Worm (Caenorhabditis elegans) whole organism, L2 larva: ENCODE measurements around the gene zer-1.

Experiments
- F13H6.1 ChIP-seq: sonication (generic microtip); optimal IDR thresholded peaks from 2 replicates; lab custom pipeline; 2016; ENCODE audit warnings: missing genetic modification characterization, missing compliant biosample characterization
- ZK546.5 ChIP-seq: sonication (generic microtip); optimal IDR thresholded peaks from 2 replicates; lab custom pipeline; 2017; ENCODE audit warnings: missing biosample characterization, missing genetic modification characterization
- alr-1 ChIP-seq: fragments of 150-350 bp; optimal IDR thresholded peaks from 2 replicates; lab custom pipeline; 2014; ENCODE audit warnings: missing biosample characterization, missing genetic modification characterization
- aly-2 ChIP-seq: fragments of 150-350 bp; optimal IDR thresholded peaks from 2 replicates; lab custom pipeline; 2014; ENCODE audit warnings: missing biosample characterization, missing genetic modification characterization
- ama-1 ChIP-seq: fragments of 150-350 bp; optimal IDR thresholded peaks from 2 replicates; lab custom pipeline; 2018; ENCODE audit warnings: inconsistent platforms
- blmp-1 ChIP-seq: sonication (generic microtip); optimal IDR thresholded peaks from 2 replicates; lab custom pipeline; 2017; ENCODE audit warnings: missing genetic modification characterization, mild to moderate bottlenecking, missing compliant biosample characterization, antibody characterized with exemption, moderate library complexity; ENCODE audit not compliant: insufficient read depth
- ceh-16 ChIP-seq: fragments of 150-350 bp; optimal IDR thresholded peaks from 2 replicates; lab custom pipeline; 2014; ENCODE audit warnings: missing biosample characterization, missing genetic modification characterization
- dmd-4 ChIP-seq: sonication (generic microtip); optimal IDR thresholded peaks from 2 replicates; lab custom pipeline; 2017; ENCODE audit warnings: missing biosample characterization, missing genetic modification characterization
- egl-27 ChIP-seq: sonication (generic microtip); optimal IDR thresholded peaks from 3 replicates; lab custom pipeline; 2017; ENCODE audit warnings: missing biosample characterization, missing genetic modification reagents, missing genetic modification characterization
- elt-1 ChIP-seq: fragments of 150-350 bp; optimal IDR thresholded peaks from 2 replicates; lab custom pipeline; 2014; ENCODE audit warnings: missing biosample characterization, missing genetic modification characterization
- fos-1 ChIP-seq: fragments of 150-350 bp; optimal IDR thresholded peaks from 2 replicates; lab custom pipeline; 2014; ENCODE audit warnings: missing biosample characterization, missing genetic modification characterization
- lin-11 ChIP-seq: fragments of 150-350 bp; sonication (generic microtip); optimal IDR thresholded peaks from 2 replicates; lab custom pipeline; 2014; ENCODE audit warnings: missing biosample characterization, missing genetic modification characterization, inconsistent platforms, mixed read lengths
- lin-13 ChIP-seq: fragments of 150-350 bp; optimal IDR thresholded peaks from 2 replicates; lab custom pipeline; 2014; ENCODE audit warnings: missing biosample characterization, missing genetic modification reagents, missing genetic modification characterization
- lsy-2 ChIP-seq, 2 experiments: fragments of 150-350 bp in 1 of 2; sonication (generic microtip) in 1 of 2; optimal IDR thresholded peaks; 2 replicates each; lab custom pipeline; 2014 to 2017; ENCODE audit warnings: missing biosample characterization in 2 of 2, missing genetic modification characterization in 2 of 2
- mab-5 ChIP-seq: fragments of 150-350 bp; optimal IDR thresholded peaks from 2 replicates; lab custom pipeline; 2014; ENCODE audit warnings: missing biosample characterization, missing genetic modification characterization
- mbf-1 ChIP-seq: sonication (generic microtip); optimal IDR thresholded peaks from 2 replicates; lab custom pipeline; 2017; ENCODE audit warnings: missing biosample characterization, missing genetic modification characterization
- mdl-1 ChIP-seq, 2 experiments: fragments of 150-350 bp in 1 of 2; sonication (generic microtip) in 1 of 2; optimal IDR thresholded peaks; 2 replicates each; lab custom pipeline; 2017; ENCODE audit warnings: missing biosample characterization in 2 of 2, missing genetic modification characterization in 2 of 2
- nhr-10 ChIP-seq: sonication (generic microtip); optimal IDR thresholded peaks from 2 replicates; lab custom pipeline; 2017; ENCODE audit warnings: missing biosample characterization, missing genetic modification characterization
- nhr-11 ChIP-seq: fragments of 150-350 bp; optimal IDR thresholded peaks from 2 replicates; lab custom pipeline; 2014; ENCODE audit warnings: missing biosample characterization, missing genetic modification characterization
- nhr-12 ChIP-seq: fragments of 150-350 bp; optimal IDR thresholded peaks from 2 replicates; lab custom pipeline; 2014; ENCODE audit warnings: missing biosample characterization, missing genetic modification characterization
- nhr-129 ChIP-seq: fragments of 150-350 bp; optimal IDR thresholded peaks from 2 replicates; lab custom pipeline; 2014; ENCODE audit warnings: missing biosample characterization, missing genetic modification characterization
- nhr-21 ChIP-seq: fragments of 150-350 bp; optimal IDR thresholded peaks from 2 replicates; lab custom pipeline; 2014; ENCODE audit warnings: missing biosample characterization, missing genetic modification characterization
- nhr-23 ChIP-seq: fragments of 150-350 bp; optimal IDR thresholded peaks from 2 replicates; lab custom pipeline; 2014; ENCODE audit warnings: missing biosample characterization, missing genetic modification reagents, missing genetic modification characterization
- nhr-237 ChIP-seq: fragments of 150-350 bp; optimal IDR thresholded peaks from 2 replicates; lab custom pipeline; 2014; ENCODE audit warnings: missing biosample characterization, missing genetic modification characterization
- peb-1 ChIP-seq: fragments of 150-350 bp; optimal IDR thresholded peaks from 2 replicates; lab custom pipeline; 2014; ENCODE audit warnings: missing biosample characterization, missing genetic modification characterization
- sem-4 ChIP-seq: fragments of 150-350 bp; optimal IDR thresholded peaks from 2 replicates; lab custom pipeline; 2014; ENCODE audit warnings: missing biosample characterization, missing genetic modification reagents, missing genetic modification characterization
- skn-1 ChIP-seq: sonication (generic microtip); optimal IDR thresholded peaks from 2 replicates; lab custom pipeline; 2017; ENCODE audit warnings: missing biosample characterization, missing genetic modification characterization
- sma-3 ChIP-seq: sonication (generic microtip); optimal IDR thresholded peaks from 2 replicates; lab custom pipeline; 2016; ENCODE audit warnings: missing genetic modification reagents, missing genetic modification characterization, missing compliant biosample characterization
- sma-9 ChIP-seq, 2 experiments: fragments of 150-350 bp in 1 of 2; sonication (generic microtip) in 1 of 2; optimal IDR thresholded peaks; 2 replicates each; lab custom pipeline; 2014 to 2016; ENCODE audit warnings: missing genetic modification characterization in 2 of 2, mild to moderate bottlenecking in 1 of 2, missing biosample characterization in 1 of 2, missing compliant biosample characterization in 1 of 2, missing genetic modification reagents in 1 of 2, moderate library complexity in 1 of 2
- unc-39 ChIP-seq: fragments of 150-350 bp; optimal IDR thresholded peaks from 2 replicates; lab custom pipeline; 2014; ENCODE audit warnings: missing biosample characterization, missing genetic modification characterization
- unc-55 ChIP-seq: fragments of 150-350 bp; sonication (generic microtip); optimal IDR thresholded peaks from 3 replicates; lab custom pipeline; 2014; ENCODE audit warnings: missing biosample characterization, missing genetic modification reagents, missing genetic modification characterization
- ztf-1 ChIP-seq: fragments of 200-800 bp; sonication (Bioruptor generic); conservative IDR thresholded peaks from 2 replicates; pipeline ENCODE4 v1.3.6; 2022; ENCODE audit warnings: missing genetic modification characterization, missing compliant biosample characterization
- ztf-11 ChIP-seq: sonication (generic microtip); optimal IDR thresholded peaks from 2 replicates; lab custom pipeline; 2017; ENCODE audit warnings: missing biosample characterization, missing genetic modification characterization

The zer-1 gene

ce11 chrIII:887874-888299 is 1.3 kb upstream of the zer-1 start (continued):
- TF ChIP-seq nhr-129 (peak; percentile 73), ztf-1 (GFP tag; lab: Robert Waterston, UW) (no peak), elt-1 (tag; lab: Kevin White, UChicago) (no peak)
- TF ChIP-seq, all 48 proteins: peak for 21

ce11 chrIII:883595-883994 is 3.0 kb downstream of the zer-1 start:
- TF ChIP-seq lin-13 (GFP tag; lab: Kevin White, UChicago) = no peak

ce11 chrIII:881460-881859 is 5.1 kb downstream of the zer-1 start:
- no peak for TF ChIP-seq unc-39 (tag; lab: Kevin White, UChicago)
- no peak for TF ChIP-seq skn-1
- no peak for TF ChIP-seq blmp-1 (tag; lab: Kevin White, UChicago)
- TF ChIP-seq aly-2 (tag; lab: Kevin White, UChicago) = no peak
- TF ChIP-seq nhr-11 (tag; lab: Kevin White, UChicago) = no peak
- no peak for TF ChIP-seq sem-4
- TF ChIP-seq sma-9 (GFP tag; optimal IDR thresholded peaks at IDR 0.05; lab: Kevin White, UChicago) = no peak
- TF ChIP-seq sma-9 (tag; optimal IDR thresholded peaks at IDR 0.05; lab: Kevin White, UChicago) = no peak
- TF ChIP-seq nhr-237 (tag; lab: Kevin White, UChicago) = no peak
- no peak for TF ChIP-seq peb-1
- no peak for TF ChIP-seq ceh-16 (tag; lab: Kevin White, UChicago)
- TF ChIP-seq mdl-1 (tag; optimal IDR thresholded peaks at IDR 0.05; lab: Kevin White, UChicago) = no peak
- no peak for TF ChIP-seq fos-1 (tag; lab: Kevin White, UChicago)
- TF ChIP-seq nhr-23 (tag; lab: Kevin White, UChicago) = no peak
- TF ChIP-seq nhr-21 (tag; lab: Kevin White, UChicago) = no peak
- no peak for TF ChIP-seq unc-55 (GFP tag; lab: Kevin White, UChicago)
- no peak for TF ChIP-seq dmd-4
- no peak for TF ChIP-seq mab-5
- no peak for TF ChIP-seq egl-27

ce11 chrIII:880840-881239 is 5.8 kb downstream of the zer-1 start:
- TF ChIP-seq nhr-12 (no peak), unc-39 (tag; lab: Kevin White, UChicago) (no peak), ama-1 (lab: Kevin White, UChicago) (no peak), mbf-1 (tag; lab: Kevin White, UChicago) (no peak), ceh-16 (tag; lab: Kevin White, UChicago) (no peak), ZK546.5 (no peak)

- TF ChIP-seq nhr-10 (tag; lab: Kevin White, UChicago) (no peak), lin-11 (tag; lab: Kevin White, UChicago) (no peak), lsy-2 (tag; optimal IDR thresholded peaks at IDR 0.05; lab: Kevin White, UChicago) (no peak), elt-1 (tag; lab: Kevin White, UChicago) (no peak), F13H6.1 (no peak), dmd-4 (no peak), sma-3 (no peak), alr-1 (tag; lab: Kevin White, UChicago) (no peak), ztf-1 (GFP tag; lab: Robert Waterston, UW) (no peak), mbf-1 (tag; lab: Kevin White, UChicago) (no peak), sem-4 (no peak), ama-1 (lab: Kevin White, UChicago) (no peak), nhr-129 (no peak), aly-2 (tag; lab: Kevin White, UChicago) (no peak), unc-55 (GFP tag; lab: Kevin White, UChicago) (no peak), nhr-12 (no peak), ztf-11 (tag; lab: Kevin White, UChicago) (no peak), skn-1 (no peak)
- TF ChIP-seq, all 48 proteins: peak for 0
Observed at ce11 chrIII:879634-880033, 7.0 kb downstream of the zer-1 start, which contains the start of the genes T24C4.5 and ucr-2.3. Gene T24C4.5, minus strand, starts transcription at chrIII:879734. Gene ucr-2.3, plus strand, starts transcription at chrIII:879860.

ce11 chrIII:873432-873831 is 13.2 kb downstream of the zer-1 start, which contains the start of gene clc-19:
Gene clc-19, minus strand, starts transcription at chrIII:873566.
- peak; percentile 88 for TF ChIP-seq fos-1 (tag; lab: Kevin White, UChicago)
- no peak for TF ChIP-seq lin-11 (tag; lab: Kevin White, UChicago)
